Fruit fly (Drosophila melanogaster) S2 (cell line): ENCODE results near the gene kek2.

Source experiments
- CG8478 ChIP-seq: fragments of >200 bp; optimal IDR thresholded peaks from 2 replicates; lab custom pipeline; 2018
- CTCF ChIP-seq, 2 experiments: fragments of >200 bp; optimal IDR thresholded peaks; 2 replicates each; lab custom pipeline; 2018

DNA sequence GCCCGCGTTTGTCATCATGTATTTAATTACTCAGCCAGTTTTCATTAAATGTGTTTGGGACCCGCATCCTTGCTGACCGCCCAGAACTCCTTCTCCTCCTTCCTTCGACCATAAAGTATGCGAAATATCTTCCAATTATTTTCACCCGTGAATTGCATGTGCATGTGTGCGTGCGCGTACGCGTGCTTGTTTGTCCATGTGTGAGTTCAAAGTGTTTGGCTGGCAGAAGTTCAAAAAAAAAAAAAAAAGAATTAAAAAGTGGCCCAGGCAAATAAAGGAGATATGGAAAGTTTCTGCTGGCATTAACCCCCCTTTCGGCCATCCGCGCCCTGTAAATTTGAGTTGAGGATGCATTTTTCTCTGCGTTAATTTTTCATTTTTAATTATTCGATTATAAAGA, 27.9 kb upstream of the kek2 start:
- TF ChIP-seq CTCF (optimal IDR thresholded peaks at IDR 0.05; lab: Kevin White, UChicago): no peak
- no peak for TF ChIP-seq CG8478 (lab: Kevin White, UChicago)
